Fruit fly (Drosophila melanogaster) whole organism, prepupa: ENCODE data around the gene CG14642.
A peak's percentile ranks its signal among the peaks of the same experiment; 100 is the strongest.

Source experiments
- Blimp-1 ChIP-seq: fragments of 200-800 bp; sonication (Bioruptor generic); optimal IDR thresholded peaks from 3 replicates; lab custom pipeline; 2017; ENCODE audit warnings: missing biosample characterization, missing genetic modification characterization, mild to moderate bottlenecking, moderate library complexity, missing genetic modification reagents
- CG10631 ChIP-seq: fragments of 200-800 bp; sonication (Bioruptor generic); optimal IDR thresholded peaks from 2 replicates; lab custom pipeline; 2016; ENCODE audit warnings: missing biosample characterization, missing genetic modification characterization
- CG11762 ChIP-seq: fragments of 200-800 bp; sonication (Bioruptor generic); optimal IDR thresholded peaks from 3 replicates; lab custom pipeline; 2016; ENCODE audit warnings: missing biosample characterization, missing genetic modification characterization; ENCODE audit not compliant: insufficient read depth
- CG11902 ChIP-seq: fragments of 200-800 bp; sonication (Bioruptor generic); optimal IDR thresholded peaks from 3 replicates; lab custom pipeline; 2016; ENCODE audit warnings: missing biosample characterization, missing genetic modification characterization
- CG1621 ChIP-seq: fragments of 200-800 bp; sonication (Bioruptor generic); optimal IDR thresholded peaks from 3 replicates; lab custom pipeline; 2018; ENCODE audit warnings: missing biosample characterization, mild to moderate bottlenecking, missing genetic modification characterization
- CG16779 ChIP-seq: fragments of 200-800 bp; sonication (Bioruptor generic); optimal IDR thresholded peaks from 3 replicates; lab custom pipeline; 2017; ENCODE audit warnings: missing biosample characterization, mild to moderate bottlenecking, missing genetic modification characterization
- CG3032 ChIP-seq: fragments of 200-800 bp; optimal IDR thresholded peaks from 2 replicates; lab custom pipeline; 2019; ENCODE audit warnings: missing biosample characterization, mild to moderate bottlenecking, missing genetic modification characterization, moderate library complexity
- CG31627 ChIP-seq: fragments of 200-800 bp; sonication (Bioruptor generic); optimal IDR thresholded peaks from 3 replicates; lab custom pipeline; 2016; ENCODE audit warnings: missing biosample characterization, missing genetic modification characterization
- CG4318 ChIP-seq: fragments of 200-800 bp; sonication (Bioruptor generic); optimal IDR thresholded peaks from 3 replicates; lab custom pipeline; 2017; ENCODE audit warnings: missing biosample characterization, mild to moderate bottlenecking, missing genetic modification characterization
- CG6163 ChIP-seq: fragments of 200-800 bp; sonication (Bioruptor generic); IDR thresholded peaks from 3 replicates; pipeline ENCODE4 v1.3.6; 2022; ENCODE audit warnings: missing biosample characterization, missing genetic modification characterization
- CG6792 ChIP-seq: fragments of 200-800 bp; sonication (Bioruptor generic); optimal IDR thresholded peaks from 3 replicates; lab custom pipeline; 2016; ENCODE audit warnings: missing biosample characterization, missing genetic modification characterization
- CG6808 ChIP-seq: fragments of 200-800 bp; sonication (Bioruptor generic); optimal IDR thresholded peaks from 3 replicates; lab custom pipeline; 2017; ENCODE audit warnings: missing biosample characterization, missing genetic modification characterization, mild to moderate bottlenecking, moderate library complexity, missing genetic modification reagents
- CG6854 ChIP-seq: fragments of 200-800 bp; sonication (Bioruptor generic); optimal IDR thresholded peaks from 2 replicates; lab custom pipeline; 2017; ENCODE audit warnings: missing biosample characterization, mild to moderate bottlenecking, missing genetic modification characterization
- CG8119 ChIP-seq: fragments of 200-800 bp; sonication (Bioruptor generic); IDR thresholded peaks from 3 replicates; pipeline ENCODE4 v1.3.6; 2022; ENCODE audit warnings: missing biosample characterization, missing genetic modification characterization
- CG8319 ChIP-seq: fragments of 200-800 bp; sonication (Bioruptor generic); optimal IDR thresholded peaks from 3 replicates; lab custom pipeline; 2016; ENCODE audit warnings: missing biosample characterization, missing genetic modification characterization
- CG8632 ChIP-seq: fragments of 200-800 bp; sonication (Bioruptor generic); optimal IDR thresholded peaks from 3 replicates; lab custom pipeline; 2016; ENCODE audit warnings: missing biosample characterization, missing genetic modification characterization
- Eip75B ChIP-seq: fragments of 200-800 bp; sonication (Bioruptor generic); optimal IDR thresholded peaks from 3 replicates; lab custom pipeline; 2016; ENCODE audit warnings: missing biosample characterization, missing genetic modification characterization
- Eip78C ChIP-seq: fragments of 200-800 bp; sonication (Bioruptor generic); peaks from one replicate; lab custom pipeline; 2016; ENCODE audit warnings: missing biosample characterization, missing genetic modification characterization
- Eip93F ChIP-seq: fragments of 200-800 bp; sonication (Bioruptor generic); optimal IDR thresholded peaks from 2 replicates; lab custom pipeline; 2016; ENCODE audit warnings: missing biosample characterization, mild to moderate bottlenecking, missing genetic modification characterization
- Ets21C ChIP-seq: fragments of 200-800 bp; sonication (Bioruptor generic); optimal IDR thresholded peaks from 3 replicates; lab custom pipeline; 2016; ENCODE audit warnings: missing biosample characterization, missing genetic modification characterization
- Ets96B ChIP-seq: fragments of 200-800 bp; optimal IDR thresholded peaks from 2 replicates; lab custom pipeline; 2019; ENCODE audit warnings: missing biosample characterization, mild to moderate bottlenecking, missing genetic modification characterization, moderate library complexity
- Gug ChIP-seq: fragments of 200-800 bp; sonication (Bioruptor generic); IDR thresholded peaks from 2 replicates; pipeline ENCODE4 v1.3.6; 2022; ENCODE audit warnings: missing biosample characterization, missing genetic modification characterization
- Hr38 ChIP-seq: sonication (Bioruptor generic); optimal IDR thresholded peaks from 2 replicates; lab custom pipeline; 2016; ENCODE audit warnings: missing biosample characterization, missing genetic modification characterization
- Lpt ChIP-seq: fragments of 200-800 bp; sonication (Bioruptor generic); optimal IDR thresholded peaks from 3 replicates; lab custom pipeline; 2016; ENCODE audit warnings: missing biosample characterization, missing genetic modification characterization
- Met ChIP-seq: fragments of 200-800 bp; sonication (Bioruptor generic); optimal IDR thresholded peaks from 3 replicates; lab custom pipeline; 2016; ENCODE audit warnings: missing biosample characterization, missing genetic modification characterization
- Sox102F ChIP-seq: fragments of 200-800 bp; sonication (Bioruptor generic); optimal IDR thresholded peaks from 2 replicates; lab custom pipeline; 2016; ENCODE audit warnings: missing biosample characterization, mild to moderate bottlenecking, missing genetic modification characterization
- Sox14 ChIP-seq: fragments of 200-800 bp; sonication (Bioruptor generic); optimal IDR thresholded peaks from 3 replicates; lab custom pipeline; 2016; ENCODE audit warnings: missing biosample characterization, missing genetic modification characterization
- dac ChIP-seq: fragments of 200-800 bp; sonication (Bioruptor generic); optimal IDR thresholded peaks from 2 replicates; lab custom pipeline; 2017; ENCODE audit warnings: missing biosample characterization, mild to moderate bottlenecking, missing genetic modification characterization
- eg ChIP-seq: fragments of 200-800 bp; sonication (Bioruptor generic); IDR thresholded peaks from 3 replicates; pipeline ENCODE4 v1.3.6; 2022; ENCODE audit warnings: missing biosample characterization, missing genetic modification characterization
- fd59A ChIP-seq: fragments of 200-800 bp; sonication (Bioruptor generic); optimal IDR thresholded peaks from 2 replicates; lab custom pipeline; 2017; ENCODE audit warnings: missing biosample characterization, mild to moderate bottlenecking, missing genetic modification characterization, missing genetic modification reagents
- fd85E ChIP-seq: fragments of 200-800 bp; sonication (Bioruptor generic); optimal IDR thresholded peaks from 3 replicates; lab custom pipeline; 2016; ENCODE audit warnings: missing biosample characterization, missing genetic modification characterization
- lz ChIP-seq: fragments of 200-800 bp; sonication (Bioruptor generic); optimal IDR thresholded peaks from 3 replicates; lab custom pipeline; 2016; ENCODE audit warnings: missing biosample characterization, missing genetic modification characterization
- net ChIP-seq: fragments of 200-800 bp; sonication (Bioruptor generic); optimal IDR thresholded peaks from 3 replicates; lab custom pipeline; 2016; ENCODE audit warnings: missing biosample characterization, missing genetic modification characterization
- salr ChIP-seq, 2 experiments: fragments of 200-800 bp; sonication (Bioruptor generic); optimal IDR thresholded peaks; 3 replicates each; lab custom pipeline; 2016 to 2018; ENCODE audit warnings: missing biosample characterization in 2 of 2, missing genetic modification characterization in 2 of 2, mild to moderate bottlenecking in 1 of 2
- spab ChIP-seq: fragments of 200-800 bp; sonication (Bioruptor generic); optimal IDR thresholded peaks from 2 replicates; lab custom pipeline; 2017; ENCODE audit warnings: missing biosample characterization, mild to moderate bottlenecking, missing genetic modification characterization, missing genetic modification reagents
- svp ChIP-seq: fragments of 200-800 bp; sonication (Bioruptor generic); peaks from one replicate; lab custom pipeline; 2016; ENCODE audit warnings: missing biosample characterization, missing genetic modification characterization
- topi ChIP-seq: fragments of 200-800 bp; sonication (Bioruptor generic); optimal IDR thresholded peaks from 3 replicates; lab custom pipeline; 2016; ENCODE audit warnings: missing biosample characterization, missing genetic modification characterization
- vri ChIP-seq: fragments of 200-800 bp; sonication (Bioruptor generic); optimal IDR thresholded peaks from 3 replicates; lab custom pipeline; 2016; ENCODE audit warnings: missing biosample characterization, mild to moderate bottlenecking, missing genetic modification characterization

CG14642 gene

DNA sequence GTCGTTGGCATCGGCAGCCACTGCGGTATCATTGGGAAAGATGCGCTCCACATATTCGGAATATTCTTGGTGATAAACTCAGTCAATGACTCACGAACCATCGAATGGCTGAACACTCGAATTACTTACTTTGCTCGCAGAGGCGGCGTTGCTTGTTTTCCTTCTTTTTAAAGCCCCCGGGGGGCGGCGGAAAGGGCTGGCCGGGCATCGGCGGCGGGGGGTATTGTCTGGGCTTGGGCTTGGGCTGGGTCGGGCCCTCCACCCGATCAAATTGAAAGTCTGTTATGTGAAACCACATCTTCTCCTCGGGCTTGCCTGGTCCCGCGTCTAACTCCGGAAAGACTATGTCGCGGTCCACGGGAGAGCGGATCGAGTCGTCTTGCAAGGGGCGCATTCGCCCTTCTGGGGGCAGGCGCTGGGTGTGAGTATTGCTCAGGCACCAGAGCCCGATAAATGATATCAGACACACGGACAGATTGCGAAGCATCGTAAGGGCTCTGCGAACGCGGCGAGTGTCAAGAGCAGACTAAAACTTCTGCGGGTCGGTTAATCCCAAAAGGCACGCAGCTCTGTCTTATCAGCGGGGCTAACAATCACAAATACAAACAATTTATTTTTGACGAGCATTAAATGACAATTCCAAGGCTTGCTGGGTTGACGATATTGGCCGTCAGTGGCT lies at the start of gene CG14642:
Gene CG14642, minus strand, starts transcription at position 509 of the 679 bp plus-strand sequence.
- TF ChIP-seq fd59A (GFP tag; lab: Kevin White, UChicago) (no peak), CG1621 (peak; percentile 7), svp (GFP tag; lab: Kevin White, UChicago) (peak; percentile 89)

DNA sequence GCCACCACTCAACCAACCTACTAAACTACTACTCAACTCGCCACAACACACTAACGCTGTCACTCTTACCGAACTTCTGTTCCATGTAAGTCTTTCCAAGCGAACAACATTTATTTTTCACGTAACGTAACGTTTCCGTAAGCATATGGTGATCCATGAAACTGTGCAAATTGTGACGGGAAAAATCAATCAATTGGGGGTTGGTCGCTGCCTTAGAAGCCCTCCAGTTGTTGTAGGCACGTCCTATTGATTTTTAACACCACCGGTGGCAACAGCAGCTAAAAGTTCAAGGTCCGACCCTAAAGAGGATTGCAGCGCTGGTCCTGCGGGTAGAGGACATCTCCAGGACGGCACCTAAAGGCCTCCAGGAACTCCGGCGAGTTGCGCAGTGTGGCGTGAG lies 49.7 kb upstream of the CG14642 start:
- no peak for TF ChIP-seq salr (GFP tag; optimal IDR thresholded peaks at IDR 0.05; lab: Kevin White, UChicago)
- TF ChIP-seq CG11902 (GFP tag; lab: Kevin White, UChicago): no peak
- TF ChIP-seq vri (GFP tag; lab: Kevin White, UChicago): no peak
- TF ChIP-seq fd85E: no peak
- no peak for TF ChIP-seq Eip75B (GFP tag; lab: Kevin White, UChicago)
- no peak for TF ChIP-seq net
- no peak for TF ChIP-seq CG8632
- TF ChIP-seq CG6854: no peak

DNA sequence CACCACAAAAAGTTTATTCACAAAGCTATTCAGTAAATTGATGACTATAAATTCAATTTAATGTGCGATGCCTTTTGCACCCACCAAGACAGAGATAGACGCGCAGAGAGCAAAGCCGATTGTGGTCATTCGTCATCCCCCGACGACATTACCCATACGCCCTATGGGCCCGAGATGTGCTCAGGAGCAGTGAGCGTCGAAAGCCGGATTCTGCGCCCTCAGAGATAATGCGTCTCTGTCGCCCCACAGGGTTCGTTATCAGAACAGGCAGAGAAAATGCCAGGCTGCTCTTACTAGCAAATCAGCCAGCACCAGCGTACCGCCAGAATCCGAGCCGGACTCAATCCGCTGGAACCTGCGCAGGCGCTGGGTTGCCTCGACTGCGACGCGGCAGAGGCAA lies 48.8 kb upstream of the CG14642 start:
- peak; percentile 25 for TF ChIP-seq CG6808 (GFP tag; lab: Kevin White, UChicago)
- peak; percentile 30 for TF ChIP-seq Eip78C (GFP tag; lab: Kevin White, UChicago)
- no peak for TF ChIP-seq CG4318
- peak; percentile 88 for TF ChIP-seq svp (GFP tag; lab: Kevin White, UChicago)
- no peak for TF ChIP-seq CG8319 (GFP tag; lab: Kevin White, UChicago)
- TF ChIP-seq spab (GFP tag; lab: Kevin White, UChicago): no peak
- no peak for TF ChIP-seq CG6163 (GFP tag; lab: Robert Waterston, UW)

DNA sequence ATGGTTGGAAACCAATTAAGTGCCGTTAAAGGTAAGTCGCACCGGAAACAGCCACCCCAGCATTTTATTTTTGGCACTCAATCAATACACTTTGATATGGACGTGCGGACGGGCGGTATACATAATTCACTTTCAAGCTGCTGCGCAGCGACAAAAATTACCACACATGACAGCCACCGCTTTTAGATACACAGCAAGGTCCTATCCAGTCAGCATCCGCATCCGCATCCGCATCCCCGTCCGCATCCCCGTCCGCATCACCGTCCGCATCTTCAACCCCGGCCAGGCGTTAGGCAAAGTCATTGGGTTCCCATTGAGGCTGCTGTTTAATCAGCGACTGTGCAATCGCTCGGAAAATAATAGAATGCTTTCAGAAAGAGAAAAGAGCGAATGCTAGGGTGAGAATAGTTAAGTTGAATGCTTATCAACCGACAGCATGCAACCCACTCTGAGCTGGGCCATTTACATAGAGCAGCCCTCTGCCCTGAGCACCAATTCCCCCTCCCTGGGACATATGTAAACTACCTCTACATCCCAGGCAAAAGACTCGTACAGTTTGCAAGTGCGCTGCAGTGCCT lies 41.9 kb upstream of the CG14642 start:
- TF ChIP-seq CG10631 (GFP tag; lab: Kevin White, UChicago) (no peak), Ets21C (GFP tag; lab: Kevin White, UChicago) (no peak), Hr38 (GFP tag; lab: Kevin White, UChicago) (no peak), Sox102F (no peak), Sox14 (no peak), Eip75B (GFP tag; lab: Kevin White, UChicago) (no peak), CG6808 (GFP tag; lab: Kevin White, UChicago) (no peak), Blimp-1 (GFP tag; lab: Kevin White, UChicago) (no peak), lz (GFP tag; lab: Kevin White, UChicago) (no peak), fd85E (no peak), vri (GFP tag; lab: Kevin White, UChicago) (no peak), topi (no peak), CG4318 (no peak), CG6792 (GFP tag; lab: Kevin White, UChicago) (no peak), CG8632 (no peak), CG11762 (no peak), Ets96B (tag; lab: Kevin White, UChicago) (no peak), CG3032 (tag; lab: Kevin White, UChicago) (no peak)

DNA sequence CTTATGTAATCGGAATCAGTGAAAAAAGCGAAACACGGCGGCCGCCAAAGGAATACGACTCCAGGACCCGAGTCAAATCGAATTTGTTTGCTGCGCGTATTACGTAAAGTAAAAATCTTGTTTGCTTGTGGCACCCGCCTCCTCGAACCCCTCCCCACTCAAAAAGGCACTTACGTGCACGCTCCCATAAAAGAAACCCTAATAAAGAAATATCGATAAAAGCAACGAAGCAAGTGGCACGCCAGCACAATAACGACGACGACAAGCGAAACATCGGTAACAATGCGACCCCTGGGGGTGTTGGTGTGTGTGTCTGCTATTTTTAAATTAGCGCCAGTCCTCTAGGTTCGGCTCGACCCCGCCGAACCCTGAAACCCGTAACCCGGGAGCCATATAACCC lies 39.7 kb upstream of the CG14642 start:
- TF ChIP-seq CG6808 (GFP tag; lab: Kevin White, UChicago) (no peak), fd85E (no peak), eg (GFP tag; lab: Robert Waterston, UW) (no peak), Eip75B (GFP tag; lab: Kevin White, UChicago) (no peak), CG10631 (GFP tag; lab: Kevin White, UChicago) (no peak), CG31627 (GFP tag; lab: Kevin White, UChicago) (no peak), CG8119 (GFP tag; lab: Robert Waterston, UW) (no peak), Blimp-1 (GFP tag; lab: Kevin White, UChicago) (no peak), salr (GFP tag; optimal IDR thresholded peaks at IDR 0.05; lab: Kevin White, UChicago) (no peak), dac (no peak), CG16779 (tag; lab: Kevin White, UChicago) (no peak), CG4318 (no peak), lz (GFP tag; lab: Kevin White, UChicago) (no peak), Lpt (GFP tag; lab: Kevin White, UChicago) (no peak), CG8632 (no peak), Eip93F (GFP tag; lab: Kevin White, UChicago) (no peak), Gug (GFP tag; lab: Robert Waterston, UW) (no peak), Met (no peak)
